Fruit fly (Drosophila melanogaster) whole organism, embryonic: Measurements from ENCODE around the gene CG43935.

Experiments used
- Blimp-1 ChIP-seq: fragments of 200-800 bp; sonication (Bioruptor generic); optimal IDR thresholded peaks from 3 replicates; lab custom pipeline; 2018; ENCODE audit warnings: missing biosample characterization, missing genetic modification characterization, mild to moderate bottlenecking, moderate library complexity, missing genetic modification reagents
- CG10431 ChIP-seq: fragments of 200-800 bp; sonication (Bioruptor generic); optimal IDR thresholded peaks from 3 replicates; lab custom pipeline; 2018; ENCODE audit warnings: missing biosample characterization, mild to moderate bottlenecking, missing genetic modification characterization
- CG12659 ChIP-seq: fragments of 200-800 bp; sonication (Bioruptor generic); optimal IDR thresholded peaks from 3 replicates; lab custom pipeline; 2017; ENCODE audit warnings: mild to moderate bottlenecking, missing biosample characterization, missing genetic modification reagents, missing genetic modification characterization
- CG13287 ChIP-seq: fragments of 200-800 bp; sonication (Bioruptor generic); IDR thresholded peaks from 2 replicates; pipeline ENCODE4 v1.3.6; 2022; ENCODE audit warnings: missing biosample characterization, missing genetic modification characterization; ENCODE audit not compliant: partially characterized antibody
- CG13296 ChIP-seq: fragments of 200-800 bp; sonication (Bioruptor generic); optimal IDR thresholded peaks from 3 replicates; lab custom pipeline; 2018; ENCODE audit warnings: missing biosample characterization, mild to moderate bottlenecking, missing genetic modification characterization
- CG14050 ChIP-seq: fragments of 200-800 bp; sonication (Bioruptor generic); IDR thresholded peaks from 3 replicates; pipeline ENCODE4 v1.3.6; 2022; ENCODE audit warnings: missing biosample characterization, missing genetic modification characterization
- CG17186 ChIP-seq: fragments of 200-800 bp; sonication (Bioruptor generic); optimal IDR thresholded peaks from 3 replicates; lab custom pipeline; 2017; ENCODE audit warnings: missing biosample characterization, missing genetic modification reagents, missing genetic modification characterization
- CG17359 ChIP-seq: fragments of 200-800 bp; sonication (Bioruptor generic); optimal IDR thresholded peaks from 3 replicates; lab custom pipeline; 2018; ENCODE audit warnings: missing biosample characterization, mild to moderate bottlenecking, missing genetic modification characterization, moderate library complexity
- CG17829 ChIP-seq: fragments of 200-800 bp; optimal IDR thresholded peaks from 2 replicates; lab custom pipeline; 2019; ENCODE audit warnings: missing biosample characterization, mild to moderate bottlenecking, missing genetic modification characterization, moderate library complexity
- CG31365 ChIP-seq: fragments of 200-800 bp; sonication (Bioruptor generic); optimal IDR thresholded peaks from 2 replicates; lab custom pipeline; 2018; ENCODE audit warnings: missing biosample characterization, mild to moderate bottlenecking, missing genetic modification characterization
- CG3163 ChIP-seq: fragments of 200-800 bp; sonication (Bioruptor generic); optimal IDR thresholded peaks from 3 replicates; lab custom pipeline; 2016; ENCODE audit warnings: missing biosample characterization, missing genetic modification characterization
- CG4707 ChIP-seq: fragments of 200-800 bp; sonication (Bioruptor generic); optimal IDR thresholded peaks from 2 replicates; lab custom pipeline; 2018; ENCODE audit warnings: missing biosample characterization, mild to moderate bottlenecking, missing genetic modification characterization, moderate library complexity
- CG5953 ChIP-seq: fragments of 200-800 bp; sonication (Bioruptor generic); IDR thresholded peaks from 2 replicates; pipeline ENCODE4 v1.3.6; 2022; ENCODE audit warnings: missing biosample characterization, missing genetic modification characterization
- CG6689 ChIP-seq: fragments of 200-800 bp; sonication (Bioruptor generic); IDR thresholded peaks from 2 replicates; pipeline ENCODE4 v1.3.6; 2022; ENCODE audit warnings: missing biosample characterization, missing genetic modification characterization
- CG6854 ChIP-seq: fragments of 200-800 bp; sonication (Bioruptor generic); optimal IDR thresholded peaks from 3 replicates; lab custom pipeline; 2017; ENCODE audit warnings: missing biosample characterization, mild to moderate bottlenecking, missing genetic modification characterization
- CG7987 ChIP-seq: fragments of 200-800 bp; sonication (Bioruptor generic); optimal IDR thresholded peaks from 2 replicates; lab custom pipeline; 2018; ENCODE audit warnings: missing biosample characterization, mild to moderate bottlenecking, missing genetic modification characterization, moderate library complexity
- Camta ChIP-seq: fragments of 200-800 bp; sonication (Bioruptor generic); optimal IDR thresholded peaks from 2 replicates; lab custom pipeline; 2016; ENCODE audit warnings: missing biosample characterization, missing genetic modification characterization
- Chrac-16 ChIP-seq: fragments of 200-800 bp; sonication (Bioruptor generic); optimal IDR thresholded peaks from 3 replicates; lab custom pipeline; 2016; ENCODE audit warnings: missing biosample characterization, missing genetic modification characterization
- D ChIP-seq, 2 experiments: fragments of 200-800 bp in 1 of 2; fragments of >200 bp in 1 of 2; sonication (Bioruptor generic) in 1 of 2; optimal IDR thresholded peaks; 2 replicates in 1 of 2; 3 replicates in 1 of 2; lab custom pipeline; 2017; ENCODE audit warnings: mild to moderate bottlenecking in 1 of 2, missing biosample characterization in 1 of 2, missing genetic modification characterization in 1 of 2, missing genetic modification reagents in 1 of 2
- Deaf1 ChIP-seq: fragments of 200-800 bp; optimal IDR thresholded peaks from 3 replicates; lab custom pipeline; 2019; ENCODE audit warnings: missing biosample characterization, mild to moderate bottlenecking, missing genetic modification characterization, moderate library complexity
- Dll ChIP-seq: fragments of 200-800 bp; sonication (Bioruptor generic); IDR thresholded peaks from 4 replicates; pipeline ENCODE4 v1.3.6; 2022; ENCODE audit warnings: missing biosample characterization, missing genetic modification characterization; ENCODE audit not compliant: partially characterized antibody
- Drgx ChIP-seq: fragments of 200-800 bp; sonication (Bioruptor generic); IDR thresholded peaks from 2 replicates; pipeline ENCODE4 v1.3.6; 2022; ENCODE audit warnings: missing biosample characterization, missing genetic modification characterization
- Elba2 ChIP-seq: fragments of 200-800 bp; sonication (Bioruptor generic); optimal IDR thresholded peaks from 3 replicates; lab custom pipeline; 2016; ENCODE audit warnings: missing biosample characterization, missing genetic modification characterization
- Ets65A ChIP-seq: fragments of 200-800 bp; sonication (Bioruptor generic); peaks from one replicate; lab custom pipeline; 2016; ENCODE audit warnings: missing biosample characterization, missing genetic modification characterization
- Jarid2 ChIP-seq: fragments of 200-800 bp; sonication (Bioruptor generic); optimal IDR thresholded peaks from 3 replicates; lab custom pipeline; 2017; ENCODE audit warnings: mild to moderate bottlenecking, missing biosample characterization, missing genetic modification reagents, missing genetic modification characterization
- Lpt ChIP-seq: fragments of >200 bp; optimal IDR thresholded peaks from 2 replicates; lab custom pipeline; 2018; ENCODE audit warnings: missing biosample characterization, missing genetic modification characterization
- Mes4 ChIP-seq: fragments of 200-800 bp; sonication (Bioruptor generic); optimal IDR thresholded peaks from 2 replicates; lab custom pipeline; 2016; ENCODE audit warnings: missing biosample characterization, missing genetic modification characterization
- PHDP ChIP-seq: fragments of 200-800 bp; sonication (Bioruptor generic); optimal IDR thresholded peaks from 3 replicates; lab custom pipeline; 2018; ENCODE audit warnings: missing biosample characterization, mild to moderate bottlenecking, missing genetic modification characterization, moderate library complexity
- Rx ChIP-seq: fragments of 200-800 bp; sonication (Bioruptor generic); IDR thresholded peaks from 2 replicates; pipeline ENCODE4 v1.3.6; 2022; ENCODE audit warnings: missing biosample characterization, missing genetic modification characterization
- Vsx1 ChIP-seq: fragments of 200-800 bp; sonication (Bioruptor generic); optimal IDR thresholded peaks from 2 replicates; lab custom pipeline; 2017; ENCODE audit warnings: missing biosample characterization, mild to moderate bottlenecking, missing genetic modification characterization, missing genetic modification reagents
- bsh ChIP-seq, 2 experiments: fragments of 200-800 bp; sonication (Bioruptor generic); optimal IDR thresholded peaks; 2 replicates each; lab custom pipeline; 2017 to 2018; ENCODE audit warnings: mild to moderate bottlenecking in 2 of 2, missing biosample characterization in 2 of 2, missing genetic modification characterization in 2 of 2, moderate library complexity in 1 of 2
- chinmo ChIP-seq: fragments of 200-800 bp; sonication (Bioruptor generic); IDR thresholded peaks from 4 replicates; pipeline ENCODE4 v1.3.6; 2022; ENCODE audit warnings: missing biosample characterization, missing genetic modification characterization; ENCODE audit not compliant: partially characterized antibody
- eve ChIP-seq, 2 experiments: fragments of >200 bp; optimal IDR thresholded peaks; 2 replicates each; lab custom pipeline; 2017; ENCODE audit warnings: missing biosample characterization in 2 of 2, missing genetic modification characterization in 2 of 2
- h ChIP-seq: fragments of >200 bp; optimal IDR thresholded peaks from 2 replicates; lab custom pipeline; 2017
- ind ChIP-seq: fragments of 200-800 bp; sonication (Bioruptor generic); optimal IDR thresholded peaks from 3 replicates; lab custom pipeline; 2016; ENCODE audit warnings: missing biosample characterization, missing genetic modification characterization
- kay ChIP-seq: fragments of 200-800 bp; sonication (Bioruptor generic); optimal IDR thresholded peaks from 2 replicates; lab custom pipeline; 2016; ENCODE audit warnings: missing biosample characterization, missing genetic modification characterization
- lbe ChIP-seq: fragments of 200-800 bp; sonication (Bioruptor generic); optimal IDR thresholded peaks from 2 replicates; lab custom pipeline; 2016; ENCODE audit warnings: missing biosample characterization, mild to moderate bottlenecking, missing genetic modification characterization
- nom ChIP-seq: fragments of 200-800 bp; sonication (Bioruptor generic); optimal IDR thresholded peaks from 2 replicates; lab custom pipeline; 2017; ENCODE audit warnings: missing biosample characterization, missing genetic modification characterization, mild to moderate bottlenecking, moderate library complexity, missing genetic modification reagents
- pfk ChIP-seq: fragments of 200-800 bp; sonication (Bioruptor generic); optimal IDR thresholded peaks from 2 replicates; lab custom pipeline; 2018; ENCODE audit warnings: missing biosample characterization, mild to moderate bottlenecking, missing genetic modification characterization, moderate library complexity
- row ChIP-seq: fragments of 200-800 bp; sonication (Bioruptor generic); IDR thresholded peaks from 3 replicates; pipeline ENCODE4 v1.3.6; 2022; ENCODE audit warnings: missing biosample characterization, missing genetic modification characterization
- sens ChIP-seq: fragments of 200-800 bp; sonication (Bioruptor generic); peaks from one replicate; lab custom pipeline; 2016; ENCODE audit warnings: missing biosample characterization, missing genetic modification characterization
- sisA ChIP-seq: fragments of 200-800 bp; sonication (Bioruptor generic); IDR thresholded peaks from 2 replicates; pipeline ENCODE4 v1.3.6; 2022; ENCODE audit warnings: missing biosample characterization, missing genetic modification characterization
- sob ChIP-seq: fragments of 200-800 bp; sonication (Bioruptor generic); IDR thresholded peaks from 2 replicates; pipeline ENCODE4 v1.3.6; 2022; ENCODE audit warnings: missing biosample characterization, missing genetic modification characterization
- tup ChIP-seq: fragments of 200-800 bp; sonication (Bioruptor generic); optimal IDR thresholded peaks from 2 replicates; lab custom pipeline; 2016; ENCODE audit warnings: missing biosample characterization, mild to moderate bottlenecking, missing genetic modification characterization, moderate library complexity
- usp ChIP-seq: fragments of >200 bp; optimal IDR thresholded peaks from 2 replicates; lab custom pipeline; 2017; ENCODE audit warnings: missing biosample characterization, missing genetic modification characterization

The CG43935 gene

DNA sequence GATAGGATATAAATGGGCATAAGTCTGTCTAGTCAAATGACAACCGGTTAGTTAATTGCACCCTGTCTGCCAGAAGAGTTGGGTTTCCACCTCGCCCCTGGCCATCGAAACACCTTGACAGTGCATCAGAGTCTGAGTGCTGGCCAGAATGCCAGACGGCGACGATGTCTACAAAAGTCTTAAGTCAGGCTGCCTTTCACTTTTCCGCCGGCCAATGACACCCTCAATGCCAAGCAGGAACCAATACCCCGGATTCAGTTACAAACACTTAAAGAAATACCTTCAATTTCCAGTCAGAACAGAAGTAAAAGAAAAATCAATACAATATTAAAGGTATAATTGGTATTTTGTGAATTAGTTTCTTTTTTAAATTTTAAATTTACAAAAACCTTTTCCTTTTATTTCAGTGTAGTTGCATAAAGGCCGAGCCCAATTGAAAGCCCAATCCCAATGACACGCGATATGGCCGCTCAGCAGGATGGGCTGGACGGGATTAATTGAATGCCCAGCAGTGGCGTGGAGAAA is 19.4 kb downstream of the CG43935 start:
- peak; percentile 40 for TF ChIP-seq nom
- TF ChIP-seq CG10431 (GFP tag; lab: Kevin White, UChicago) = no peak
- TF ChIP-seq Drgx (GFP tag; lab: Robert Waterston, UW) = peak; percentile 32; the same call in 1 of the 2 replicates
- TF ChIP-seq, all 482 proteins: peak for 2

DNA sequence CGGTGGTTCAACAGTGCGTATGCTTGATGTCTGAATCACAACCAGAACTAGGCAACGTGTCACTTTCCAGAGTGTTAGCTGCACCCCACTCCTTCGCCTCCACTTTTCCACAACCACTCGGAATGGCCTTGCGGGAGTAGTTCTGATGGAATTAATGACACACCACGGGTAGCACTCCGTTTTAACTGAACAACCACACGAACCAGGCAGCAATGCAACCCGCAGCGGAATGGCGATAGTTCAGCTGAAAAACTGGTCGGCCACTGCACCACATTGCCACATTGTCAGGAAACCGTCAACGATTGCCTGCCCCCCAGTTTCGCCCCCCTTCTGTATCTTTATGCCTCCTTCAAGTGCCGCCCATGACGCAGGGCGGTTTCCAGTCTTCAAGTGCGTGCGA is 22.3 kb downstream of the CG43935 start, which contains the start of gene Cpr97Ea:
TSS of gene Cpr97Ea (minus strand) at position 230 of the 400 bp plus-strand sequence.
- TF ChIP-seq kay (no peak), Camta (GFP tag; lab: Kevin White, UChicago) (no peak), CG17829 (tag; lab: Kevin White, UChicago) (no peak), CG13296 (GFP tag; lab: Kevin White, UChicago) (no peak), Vsx1 (GFP tag; lab: Kevin White, UChicago) (no peak), row (GFP tag; lab: Robert Waterston, UW) (no peak), CG31365 (tag; lab: Kevin White, UChicago) (no peak), Lpt (GFP tag; lab: Kevin White, UChicago) (no peak), CG6854 (GFP tag; lab: Kevin White, UChicago) (no peak), CG3163 (GFP tag; lab: Kevin White, UChicago) (no peak), usp (GFP tag; lab: Kevin White, UChicago) (no peak), Chrac-16 (GFP tag; lab: Kevin White, UChicago) (no peak), CG12659 (GFP tag; lab: Kevin White, UChicago) (no peak), bsh (GFP tag; optimal IDR thresholded peaks at IDR 0.05; lab: Kevin White, UChicago) (no peak), Elba2 (no peak), PHDP (tag; lab: Kevin White, UChicago) (no peak), sob (GFP tag; lab: Robert Waterston, UW) (no peak), ind (GFP tag; lab: Kevin White, UChicago) (no peak)
- TF ChIP-seq, all 482 proteins: peak for 0

DNA sequence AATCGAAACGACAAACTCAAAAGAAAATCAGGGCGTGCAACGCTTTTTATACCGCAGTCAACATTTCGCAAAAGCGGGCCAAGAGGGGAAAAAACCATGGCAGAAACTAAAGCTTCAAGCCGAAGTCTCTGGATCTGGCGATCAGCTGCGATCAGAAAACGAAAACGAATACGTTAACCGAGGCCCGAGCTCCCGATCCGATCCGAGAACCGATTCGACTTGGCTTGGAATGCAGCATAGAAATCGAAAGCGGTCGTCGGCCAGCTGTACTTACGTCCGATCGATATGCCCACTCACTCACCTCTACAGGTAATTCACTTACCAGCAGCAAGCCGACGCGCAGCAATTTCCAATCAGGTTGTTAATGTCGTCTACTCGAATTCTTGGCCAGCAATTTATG is 25.9 kb downstream of the CG43935 start, which contains the start of gene Cpr97Eb:
TSS of gene Cpr97Eb (minus strand) at position 25 of the 400 bp plus-strand sequence.
- TF ChIP-seq pfk (GFP tag; lab: Kevin White, UChicago) (no peak), Blimp-1 (peak; percentile 87), Deaf1 (tag; lab: Kevin White, UChicago) (peak; percentile 68), CG5953 (no peak), chinmo (0 out of 4 replicates have a peak, but pooled peaks have one; percentile 6)
- TF ChIP-seq, all 482 proteins: peak for 3

DNA sequence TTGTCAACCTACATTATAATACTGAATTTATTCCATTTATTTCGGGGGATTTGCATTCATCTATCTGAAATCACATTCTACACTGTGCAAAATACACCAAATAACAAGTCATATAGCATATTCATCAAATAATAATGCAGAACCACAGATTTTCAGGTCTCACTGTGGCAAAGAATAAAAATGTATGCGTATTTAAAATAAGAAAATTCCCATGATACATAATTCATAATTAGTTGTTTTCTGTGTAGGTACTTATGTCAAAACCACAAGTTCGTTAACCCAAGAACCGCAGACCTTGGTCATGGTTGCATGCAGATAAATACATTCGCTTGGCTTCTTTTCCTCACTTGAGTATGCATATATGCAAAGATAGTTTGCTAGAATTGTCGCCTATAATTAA is 27.0 kb downstream of the CG43935 start:
- TF ChIP-seq CG17829 (tag; lab: Kevin White, UChicago) (no peak), Dll (GFP tag; lab: Robert Waterston, UW) (no peak), Drgx (GFP tag; lab: Robert Waterston, UW) (peak; percentile 47), tup (no peak), lbe (peak; percentile 10), CG13287 (GFP tag; lab: Robert Waterston, UW) (no peak), CG7987 (GFP tag; lab: Kevin White, UChicago) (no peak), eve (GFP tag; optimal IDR thresholded peaks at IDR 0.05; lab: Kevin White, UChicago) (no peak), sisA (peak; percentile 10; the same call in 1 of the 2 replicates), Rx (GFP tag; lab: Robert Waterston, UW) (peak; percentile 8; the same call in 1 of the 2 replicates), CG17359 (tag; lab: Kevin White, UChicago) (no peak), Ets65A (GFP tag; lab: Kevin White, UChicago) (peak; percentile 53), CG17186 (GFP tag; lab: Kevin White, UChicago) (no peak), h (lab: Kevin White, UChicago) (no peak), D (optimal IDR thresholded peaks at IDR 0.05; lab: Kevin White, UChicago) (no peak), D (GFP tag; optimal IDR thresholded peaks at IDR 0.05; lab: Kevin White, UChicago) (no peak), Mes4 (no peak), Jarid2 (GFP tag; lab: Kevin White, UChicago) (no peak), sens (GFP tag; lab: Kevin White, UChicago) (peak; percentile 26), CG6689 (GFP tag; lab: Robert Waterston, UW) (0 out of 2 replicates have a peak, but pooled peaks have one; percentile 13), CG14050 (no peak), CG4707 (GFP tag; lab: Kevin White, UChicago) (no peak)
